Fruit fly (Drosophila melanogaster) whole organism, embryonic: ENCODE data around the gene CG42792.

ENCODE experiments used
- Atf3 ChIP-seq: fragments of 200-800 bp; sonication (Bioruptor generic); optimal IDR thresholded peaks from 3 replicates; lab custom pipeline; 2016; ENCODE audit warnings: missing biosample characterization, missing genetic modification characterization
- CG10267 ChIP-seq: fragments of 200-800 bp; sonication (Bioruptor generic); optimal IDR thresholded peaks from 2 replicates; lab custom pipeline; 2018; ENCODE audit warnings: missing biosample characterization, mild to moderate bottlenecking, missing genetic modification characterization, moderate library complexity
- CG10565 ChIP-seq: fragments of 200-800 bp; sonication (Bioruptor generic); optimal IDR thresholded peaks from 3 replicates; lab custom pipeline; 2016; ENCODE audit warnings: missing biosample characterization, mild to moderate bottlenecking, missing genetic modification characterization
- CG11247 ChIP-seq: fragments of 200-800 bp; sonication (Bioruptor generic); IDR thresholded peaks from 2 replicates; pipeline ENCODE4 v1.3.6; 2022; ENCODE audit warnings: missing biosample characterization, missing genetic modification characterization
- CG12104 ChIP-seq: fragments of 200-800 bp; sonication (Bioruptor generic); optimal IDR thresholded peaks from 3 replicates; lab custom pipeline; 2016; ENCODE audit warnings: missing biosample characterization, missing genetic modification characterization
- CG12155 ChIP-seq: fragments of 200-800 bp; sonication (Bioruptor generic); optimal IDR thresholded peaks from 3 replicates; lab custom pipeline; 2016; ENCODE audit warnings: missing biosample characterization, missing genetic modification characterization
- CG13123 ChIP-seq: fragments of 200-800 bp; sonication (Bioruptor generic); optimal IDR thresholded peaks from 2 replicates; lab custom pipeline; 2016; ENCODE audit warnings: missing biosample characterization, missing genetic modification characterization
- CG13296 ChIP-seq: fragments of 200-800 bp; sonication (Bioruptor generic); optimal IDR thresholded peaks from 3 replicates; lab custom pipeline; 2018; ENCODE audit warnings: missing biosample characterization, mild to moderate bottlenecking, missing genetic modification characterization
- CG14050 ChIP-seq: fragments of 200-800 bp; sonication (Bioruptor generic); IDR thresholded peaks from 3 replicates; pipeline ENCODE4 v1.3.6; 2022; ENCODE audit warnings: missing biosample characterization, missing genetic modification characterization
- CG15269 ChIP-seq: fragments of 200-800 bp; sonication (Bioruptor generic); optimal IDR thresholded peaks from 2 replicates; lab custom pipeline; 2018; ENCODE audit warnings: missing biosample characterization, mild to moderate bottlenecking, missing genetic modification characterization, moderate library complexity
- CG17361 ChIP-seq: fragments of 200-800 bp; sonication (Bioruptor generic); IDR thresholded peaks from 3 replicates; pipeline ENCODE4 v1.3.6; 2022; ENCODE audit warnings: missing biosample characterization, missing genetic modification characterization
- CG2202 ChIP-seq: fragments of 200-800 bp; sonication (Bioruptor generic); optimal IDR thresholded peaks from 2 replicates; lab custom pipeline; 2018; ENCODE audit warnings: missing biosample characterization, mild to moderate bottlenecking, missing genetic modification characterization
- CG32532 ChIP-seq: fragments of 200-800 bp; sonication (Bioruptor generic); IDR thresholded peaks from 2 replicates; pipeline ENCODE4 v1.3.6; 2022; ENCODE audit warnings: missing biosample characterization, missing genetic modification characterization
- CG3995 ChIP-seq: fragments of 200-800 bp; sonication (Bioruptor generic); optimal IDR thresholded peaks from 3 replicates; lab custom pipeline; 2016; ENCODE audit warnings: missing biosample characterization, missing genetic modification characterization
- CG5245 ChIP-seq: fragments of 200-800 bp; sonication (Bioruptor generic); optimal IDR thresholded peaks from 3 replicates; lab custom pipeline; 2016; ENCODE audit warnings: missing biosample characterization, missing genetic modification characterization
- CG6654 ChIP-seq: fragments of 200-800 bp; sonication (Bioruptor generic); optimal IDR thresholded peaks from 2 replicates; lab custom pipeline; 2017; ENCODE audit warnings: missing biosample characterization, mild to moderate bottlenecking, missing genetic modification characterization
- CG7372 ChIP-seq: fragments of 200-800 bp; sonication (Bioruptor generic); IDR thresholded peaks from 2 replicates; pipeline ENCODE4 v1.3.6; 2022; ENCODE audit warnings: missing biosample characterization, missing genetic modification characterization
- CG8388 ChIP-seq: fragments of 200-800 bp; sonication (Bioruptor generic); optimal IDR thresholded peaks from 2 replicates; lab custom pipeline; 2019; ENCODE audit warnings: missing biosample characterization, mild to moderate bottlenecking, missing genetic modification characterization, moderate library complexity
- CG9727 ChIP-seq: fragments of 200-800 bp; sonication (Bioruptor generic); optimal IDR thresholded peaks from 3 replicates; lab custom pipeline; 2017; ENCODE audit warnings: missing biosample characterization, mild to moderate bottlenecking, missing genetic modification characterization
- CG9817 ChIP-seq: fragments of 200-800 bp; sonication (Bioruptor generic); optimal IDR thresholded peaks from 2 replicates; lab custom pipeline; 2018; ENCODE audit warnings: missing biosample characterization, mild to moderate bottlenecking, missing genetic modification characterization, moderate library complexity
- CTCF ChIP-seq: fragments of 200-800 bp; sonication (Bioruptor generic); optimal IDR thresholded peaks from 2 replicates; lab custom pipeline; 2017; ENCODE audit warnings: missing biosample characterization, mild to moderate bottlenecking, missing genetic modification characterization, moderate library complexity
- Dbx ChIP-seq: fragments of 200-800 bp; sonication (Bioruptor generic); IDR thresholded peaks from 3 replicates; pipeline ENCODE4 v1.3.6; 2022; ENCODE audit warnings: missing biosample characterization, missing genetic modification characterization
- Dip2 ChIP-seq: fragments of 200-800 bp; sonication (Bioruptor generic); IDR thresholded peaks from 2 replicates; pipeline ENCODE4 v1.3.6; 2022; ENCODE audit warnings: missing biosample characterization, missing genetic modification characterization
- Doc3 ChIP-seq: fragments of 200-800 bp; sonication (Bioruptor generic); IDR thresholded peaks from 3 replicates; pipeline ENCODE4 v1.3.6; 2022; ENCODE audit warnings: missing biosample characterization, missing genetic modification characterization; ENCODE audit not compliant: partially characterized antibody
- Eip74EF ChIP-seq, 2 experiments: fragments of 200-800 bp in 1 of 2; fragments of >200 bp in 1 of 2; sonication (Bioruptor generic) in 1 of 2; optimal IDR thresholded peaks; 2 replicates each; lab custom pipeline; 2017 to 2019; ENCODE audit warnings: missing biosample characterization in 2 of 2, missing genetic modification characterization in 2 of 2, mild to moderate bottlenecking in 1 of 2, moderate library complexity in 1 of 2
- H15 ChIP-seq: fragments of 200-800 bp; sonication (Bioruptor generic); IDR thresholded peaks from 3 replicates; pipeline ENCODE4 v1.3.6; 2022; ENCODE audit warnings: missing biosample characterization, missing genetic modification characterization
- H2.0 ChIP-seq: fragments of 200-800 bp; sonication (Bioruptor generic); IDR thresholded peaks from 2 replicates; pipeline ENCODE4 v1.3.6; 2022; ENCODE audit warnings: missing biosample characterization, missing genetic modification characterization
- HmgD ChIP-seq: fragments of 200-800 bp; sonication (Bioruptor generic); optimal IDR thresholded peaks from 3 replicates; lab custom pipeline; 2016; ENCODE audit warnings: missing biosample characterization, missing genetic modification characterization
- Hr3 ChIP-seq: fragments of 200-800 bp; sonication (Bioruptor generic); optimal IDR thresholded peaks from 3 replicates; lab custom pipeline; 2016; ENCODE audit warnings: missing biosample characterization, missing genetic modification characterization
- Hr39 ChIP-seq: fragments of >200 bp; optimal IDR thresholded peaks from 2 replicates; lab custom pipeline; 2017
- Mad ChIP-seq: fragments of 200-800 bp; sonication (Bioruptor generic); optimal IDR thresholded peaks from 2 replicates; lab custom pipeline; 2016; ENCODE audit warnings: missing biosample characterization, missing genetic modification characterization
- NK7.1 ChIP-seq: fragments of 200-800 bp; sonication (Bioruptor generic); optimal IDR thresholded peaks from 3 replicates; lab custom pipeline; 2016; ENCODE audit warnings: missing biosample characterization, missing genetic modification characterization
- Neu2 ChIP-seq: fragments of 200-800 bp; sonication (Bioruptor generic); optimal IDR thresholded peaks from 3 replicates; lab custom pipeline; 2016; ENCODE audit warnings: missing biosample characterization, missing genetic modification characterization, borderline replicate concordance
- Nf-YA ChIP-seq: fragments of 200-800 bp; sonication (Bioruptor generic); IDR thresholded peaks from 2 replicates; pipeline ENCODE4 v1.3.6; 2022; ENCODE audit warnings: missing biosample characterization, missing genetic modification characterization
- Oaz ChIP-seq: fragments of 200-800 bp; sonication (Bioruptor generic); IDR thresholded peaks from 2 replicates; pipeline ENCODE4 v1.3.6; 2022; ENCODE audit warnings: missing biosample characterization, missing genetic modification characterization
- Opbp ChIP-seq: fragments of 200-800 bp; sonication (Bioruptor generic); IDR thresholded peaks from 3 replicates; pipeline ENCODE4 v1.3.6; 2022; ENCODE audit warnings: missing biosample characterization, missing genetic modification characterization; ENCODE audit not compliant: partially characterized antibody
- Rx ChIP-seq: fragments of 200-800 bp; sonication (Bioruptor generic); IDR thresholded peaks from 2 replicates; pipeline ENCODE4 v1.3.6; 2022; ENCODE audit warnings: missing biosample characterization, missing genetic modification characterization
- Ssrp ChIP-seq: fragments of 200-800 bp; sonication (Bioruptor generic); optimal IDR thresholded peaks from 2 replicates; lab custom pipeline; 2018; ENCODE audit warnings: missing biosample characterization, mild to moderate bottlenecking, missing genetic modification characterization, moderate library complexity
- Xrp1 ChIP-seq: fragments of 200-800 bp; sonication (Bioruptor generic); IDR thresholded peaks from 2 replicates; pipeline ENCODE4 v1.3.6; 2022; ENCODE audit warnings: missing biosample characterization, missing genetic modification characterization
- amos ChIP-seq: fragments of 200-800 bp; sonication (Bioruptor generic); IDR thresholded peaks from 2 replicates; pipeline ENCODE4 v1.3.6; 2022; ENCODE audit warnings: missing biosample characterization, missing genetic modification characterization; ENCODE audit not compliant: partially characterized antibody
- ci ChIP-seq: fragments of 200-800 bp; sonication (Bioruptor generic); IDR thresholded peaks from 3 replicates; pipeline ENCODE4 v1.3.6; 2022; ENCODE audit warnings: missing biosample characterization, missing genetic modification characterization
- esg ChIP-seq: fragments of 200-800 bp; sonication (Bioruptor generic); conservative IDR thresholded peaks from 2 replicates; pipeline ENCODE4 v1.3.6; 2022; ENCODE audit warnings: missing biosample characterization, missing genetic modification characterization
- kni ChIP-seq: fragments of 200-800 bp; sonication (Bioruptor generic); optimal IDR thresholded peaks from 3 replicates; lab custom pipeline; 2017; ENCODE audit warnings: mild to moderate bottlenecking, missing biosample characterization, missing genetic modification reagents, missing genetic modification characterization
- pros ChIP-seq: fragments of 200-800 bp; sonication (Bioruptor generic); optimal IDR thresholded peaks from 3 replicates; lab custom pipeline; 2019; ENCODE audit warnings: missing biosample characterization, mild to moderate bottlenecking, missing genetic modification characterization, moderate library complexity
- psq ChIP-seq: fragments of 200-800 bp; sonication (Bioruptor generic); optimal IDR thresholded peaks from 2 replicates; lab custom pipeline; 2017; ENCODE audit warnings: missing biosample characterization, missing genetic modification characterization
- sc ChIP-seq, 3 experiments: fragments of >200 bp in 2 of 3; fragments of 200-800 bp in 1 of 3; sonication (Bioruptor generic) in 1 of 3; optimal IDR thresholded peaks; 2 replicates in 2 of 3; 3 replicates in 1 of 3; lab custom pipeline; 2017; ENCODE audit warnings: mild to moderate bottlenecking in 1 of 3, missing biosample characterization in 1 of 3, missing genetic modification characterization in 1 of 3, missing genetic modification reagents in 1 of 3
- sima ChIP-seq: fragments of 200-800 bp; sonication (Bioruptor generic); optimal IDR thresholded peaks from 2 replicates; lab custom pipeline; 2016; ENCODE audit warnings: missing biosample characterization, missing genetic modification characterization
- tgo ChIP-seq: fragments of 200-800 bp; sonication (Bioruptor generic); IDR thresholded peaks from 3 replicates; pipeline ENCODE4 v1.3.6; 2022; ENCODE audit warnings: missing biosample characterization, missing genetic modification characterization
- usp ChIP-seq: fragments of >200 bp; optimal IDR thresholded peaks from 2 replicates; lab custom pipeline; 2017; ENCODE audit warnings: missing biosample characterization, missing genetic modification characterization
- z ChIP-seq: fragments of 200-800 bp; sonication (Bioruptor generic); IDR thresholded peaks from 3 replicates; pipeline ENCODE4 v1.3.6; 2022; ENCODE audit warnings: missing biosample characterization, missing genetic modification characterization

The CG42792 gene

DNA sequence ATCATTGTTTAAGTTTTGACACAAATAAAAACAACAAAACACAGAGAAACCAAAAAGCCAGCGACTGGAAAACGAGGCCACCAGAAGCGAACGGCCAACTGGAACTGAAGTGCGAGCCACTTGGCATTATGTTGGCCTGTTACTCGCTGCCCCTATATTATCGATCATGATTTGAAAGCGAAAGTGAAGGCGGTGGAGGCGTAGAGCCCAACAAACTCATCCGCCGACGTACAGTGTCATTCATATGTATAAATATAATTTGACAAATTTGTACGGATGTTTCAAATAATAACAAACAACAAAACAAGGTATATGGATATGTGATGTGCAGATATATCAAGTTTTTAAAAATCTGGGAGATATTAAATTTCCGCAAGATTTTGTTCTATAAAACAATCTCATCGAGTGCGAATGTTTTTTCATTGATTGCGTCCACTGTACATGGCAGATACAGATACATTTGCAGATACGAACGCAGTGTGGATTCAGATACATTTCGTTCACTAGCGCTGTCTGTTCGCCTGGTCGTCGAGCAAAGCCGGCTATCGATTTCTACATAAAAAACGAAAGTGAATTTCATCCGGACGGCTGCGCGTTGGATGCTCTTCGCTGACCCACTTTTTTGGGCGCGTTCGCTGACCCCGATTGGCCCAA is 45.8 kb upstream of the CG42792 start (continued):
- TF ChIP-seq CG10565 (GFP tag; lab: Kevin White, UChicago) (peak; percentile 82), Mad (GFP tag; lab: Kevin White, UChicago) (peak; percentile 85), ci (GFP tag; lab: Robert Waterston, UW) (peak; percentile 97), CG13123 (GFP tag; lab: Kevin White, UChicago) (peak; percentile 94), Doc3 (GFP tag; lab: Robert Waterston, UW) (no peak), Dbx (GFP tag; lab: Robert Waterston, UW) (peak; percentile 86), CG2202 (peak; percentile 94), CG12104 (peak; percentile 91), pros (GFP tag; lab: Kevin White, UChicago) (peak; percentile 16), Nf-YA (GFP tag; lab: Robert Waterston, UW) (peak; percentile 85), sima (GFP tag; lab: Kevin White, UChicago) (peak; percentile 77), Eip74EF (GFP tag; optimal IDR thresholded peaks at IDR 0.05; lab: Kevin White, UChicago) (peak in 1 of 2 experiments; percentile 91), usp (GFP tag; lab: Kevin White, UChicago) (no peak), CG17361 (GFP tag; lab: Robert Waterston, UW) (peak; percentile 95), Hr39 (lab: Kevin White, UChicago) (no peak), Hr3 (GFP tag; lab: Kevin White, UChicago) (peak; percentile 87), HmgD (GFP tag; lab: Kevin White, UChicago) (peak; percentile 76), CG12155 (GFP tag; lab: Kevin White, UChicago) (peak; percentile 90), kni (GFP tag; lab: Kevin White, UChicago) (peak; percentile 93), Atf3 (GFP tag; lab: Kevin White, UChicago) (peak; percentile 91), amos (GFP tag; lab: Robert Waterston, UW) (no peak), H15 (GFP tag; lab: Robert Waterston, UW) (peak; percentile 95), CG9727 (GFP tag; lab: Kevin White, UChicago) (peak; percentile 90), CG32532 (GFP tag; lab: Robert Waterston, UW) (peak; percentile 94), Dip2 (GFP tag; lab: Robert Waterston, UW) (peak; percentile 64), CG5245 (GFP tag; lab: Kevin White, UChicago) (peak; percentile 92), NK7.1 (GFP tag; lab: Kevin White, UChicago) (peak; percentile 93), CTCF (GFP tag; lab: Kevin White, UChicago) (peak; percentile 65), Opbp (GFP tag; lab: Robert Waterston, UW) (0 out of 3 replicates have a peak, but pooled peaks have one; percentile 20), CG14050 (peak; percentile 95), esg (GFP tag; lab: Robert Waterston, UW) (peak; percentile 96), Ssrp (tag; lab: Kevin White, UChicago) (peak; percentile 98), Neu2 (GFP tag; lab: Kevin White, UChicago) (peak; percentile 39), CG10267 (tag; lab: Kevin White, UChicago) (peak; percentile 90), CG11247 (GFP tag; lab: Robert Waterston, UW) (peak; percentile 84), CG13296 (peak; percentile 95), z (GFP tag; lab: Robert Waterston, UW) (peak; percentile 16; the same call in 1 of the 3 replicates), CG7372 (GFP tag; lab: Robert Waterston, UW) (peak; percentile 95), CG6654 (GFP tag; lab: Kevin White, UChicago) (peak; percentile 87), H2.0 (GFP tag; lab: Robert Waterston, UW) (peak; percentile 97), Xrp1 (GFP tag; lab: Robert Waterston, UW) (peak; percentile 98), CG15269 (tag; lab: Kevin White, UChicago) (peak; percentile 97), Rx (GFP tag; lab: Robert Waterston, UW) (peak; percentile 89), psq (GFP tag; lab: Kevin White, UChicago) (peak; percentile 87), tgo (GFP tag; lab: Robert Waterston, UW) (peak; percentile 96), CG9817 (tag; lab: Kevin White, UChicago) (peak; percentile 97), Oaz (GFP tag; lab: Robert Waterston, UW) (peak; percentile 91), CG8388 (GFP tag; lab: Kevin White, UChicago) (peak; percentile 98), sc (optimal IDR thresholded peaks at IDR 0.05; lab: Kevin White, UChicago) (no peak), sc (GFP tag; optimal IDR thresholded peaks at IDR 0.05; lab: Kevin White, UChicago) (peak; percentile 95), CG3995 (peak; percentile 70)
